Worm (Caenorhabditis elegans) whole organism, early embryonic: Measurements from ENCODE around the gene C18D4.12.

ENCODE experiments used
- B0310.2 ChIP-seq: sonication (generic microtip); optimal IDR thresholded peaks from 2 replicates; lab custom pipeline; 2016; ENCODE audit warnings: mild to moderate bottlenecking, missing genetic modification characterization, missing compliant biosample characterization
- F13C5.2 ChIP-seq: sonication (generic microtip); optimal IDR thresholded peaks from 2 replicates; lab custom pipeline; 2017; ENCODE audit warnings: mild to moderate bottlenecking, missing genetic modification characterization, inconsistent platforms, missing compliant biosample characterization
- aly-1 ChIP-seq: sonication (generic microtip); optimal IDR thresholded peaks from 2 replicates; lab custom pipeline; 2016; ENCODE audit warnings: missing genetic modification characterization, missing compliant biosample characterization
- ama-1 ChIP-seq: fragments of 150-350 bp; optimal IDR thresholded peaks from 2 replicates; lab custom pipeline; 2014
- ceh-13 ChIP-seq: fragments of 200-800 bp; sonication (Bioruptor generic); optimal IDR thresholded peaks from 2 replicates; lab custom pipeline; 2018; ENCODE audit warnings: mild to moderate bottlenecking, missing genetic modification characterization, missing compliant biosample characterization
- ceh-36 ChIP-seq: sonication (generic microtip); optimal IDR thresholded peaks from 2 replicates; lab custom pipeline; 2016; ENCODE audit warnings: missing genetic modification characterization, inconsistent platforms, missing compliant biosample characterization
- ets-7 ChIP-seq: sonication (generic microtip); optimal IDR thresholded peaks from 2 replicates; lab custom pipeline; 2016; ENCODE audit warnings: missing genotype, missing genetic modification characterization, missing compliant biosample characterization
- flt-1 ChIP-seq: fragments of 200-800 bp; sonication (Bioruptor generic); IDR thresholded peaks from 2 replicates; pipeline ENCODE4 v1.3.6; 2022; ENCODE audit warnings: missing genetic modification characterization, missing compliant biosample characterization
- hmbx-1 ChIP-seq: sonication (generic microtip); optimal IDR thresholded peaks from 2 replicates; lab custom pipeline; 2016; ENCODE audit warnings: mild to moderate bottlenecking, missing genetic modification characterization, missing compliant biosample characterization
- hmg-4 ChIP-seq: fragments of 200-800 bp; sonication (Bioruptor generic); optimal IDR thresholded peaks from 2 replicates; lab custom pipeline; 2018; ENCODE audit warnings: mild to moderate bottlenecking, missing genetic modification characterization, missing compliant biosample characterization
- hnd-1 ChIP-seq: sonication (generic microtip); optimal IDR thresholded peaks from 2 replicates; lab custom pipeline; 2016; ENCODE audit warnings: missing genetic modification characterization, missing compliant biosample characterization
- pes-1 ChIP-seq: fragments of 200-800 bp; sonication (Bioruptor generic); IDR thresholded peaks from 2 replicates; pipeline ENCODE4 v1.3.6; 2022; ENCODE audit warnings: missing genetic modification reagents, missing genetic modification characterization, missing compliant biosample characterization
- scrt-1 ChIP-seq: fragments of 200-800 bp; sonication (Bioruptor generic); IDR thresholded peaks from 2 replicates; pipeline ENCODE4 v1.3.6; 2022; ENCODE audit warnings: missing genetic modification characterization, missing compliant biosample characterization
- sea-1 ChIP-seq: fragments of 200-800 bp; sonication (Bioruptor generic); conservative IDR thresholded peaks from 2 replicates; pipeline ENCODE4 v1.3.6; 2022; ENCODE audit warnings: missing genetic modification characterization, missing compliant biosample characterization
- tbx-11 ChIP-seq: fragments of 200-800 bp; sonication (Bioruptor generic); IDR thresholded peaks from 2 replicates; pipeline ENCODE4 v1.3.6; 2022; ENCODE audit warnings: missing genetic modification characterization, missing compliant biosample characterization
- tbx-37 ChIP-seq: fragments of 200-800 bp; sonication (Bioruptor generic); conservative IDR thresholded peaks from 2 replicates; pipeline ENCODE4 v1.3.6; 2022; ENCODE audit warnings: missing genetic modification reagents, missing genetic modification characterization, missing compliant biosample characterization
- tra-4 ChIP-seq: sonication (generic microtip); optimal IDR thresholded peaks from 2 replicates; lab custom pipeline; 2017; ENCODE audit warnings: missing genetic modification characterization, missing compliant biosample characterization

C18D4.12 gene

DNA sequence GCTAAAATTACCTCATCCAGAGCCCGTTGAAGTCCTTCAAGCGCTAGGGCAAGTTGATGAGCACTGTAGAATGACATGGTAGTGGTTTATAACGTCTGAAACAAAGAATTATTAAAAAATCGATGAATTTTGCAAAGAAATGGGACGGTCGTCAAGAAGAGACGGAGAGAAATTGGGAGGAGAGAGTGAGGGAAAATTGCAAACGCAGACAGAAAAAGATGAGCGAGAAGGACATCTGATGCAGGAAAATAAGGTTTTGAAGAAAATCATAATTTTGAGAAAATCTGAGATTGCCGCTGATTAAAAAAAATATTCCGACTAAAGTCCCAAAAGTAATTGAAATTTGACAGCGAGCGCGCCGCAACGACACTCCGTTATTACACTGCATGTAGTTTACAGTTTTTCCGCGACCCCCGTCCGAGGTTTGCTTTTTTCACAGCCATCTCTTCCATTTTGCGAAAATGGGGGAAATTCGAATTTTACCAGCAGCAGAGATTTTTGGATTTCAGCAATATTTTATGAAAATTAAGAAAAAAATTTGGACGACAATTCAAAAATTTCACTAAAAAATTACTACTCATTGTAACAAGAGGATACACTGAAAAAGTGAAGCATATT is 8.0 kb upstream of the C18D4.12 start, which contains the start of gene C18D4.6:
Gene C18D4.6, minus strand, starts transcription at position 97 of the 618 bp plus-strand sequence.
- no peak for TF ChIP-seq hnd-1 (tag; lab: Kevin White, UChicago)
- TF ChIP-seq ama-1 (lab: Kevin White, UChicago): no peak
- TF ChIP-seq ets-7 (tag; lab: Kevin White, UChicago): no peak
- TF ChIP-seq sea-1: no peak

DNA sequence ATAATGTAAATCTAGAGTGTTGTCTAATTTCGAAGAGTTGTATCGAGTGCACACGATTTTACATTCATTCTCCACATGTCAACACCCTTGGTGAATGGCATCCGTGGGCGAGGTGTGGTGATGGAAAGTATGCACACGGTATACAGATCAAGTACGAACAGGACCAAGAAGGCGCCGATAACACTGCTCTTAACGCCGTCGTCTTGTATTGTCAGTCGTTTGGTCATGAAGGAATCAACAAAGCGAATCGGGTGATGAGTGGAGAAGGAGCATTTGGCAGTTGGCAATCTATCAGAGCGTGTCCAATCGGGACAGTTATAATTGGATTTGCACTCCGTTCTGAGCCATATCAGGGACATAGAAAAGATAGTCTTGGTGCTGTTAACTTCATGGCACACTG is 2.8 kb upstream of the C18D4.12 start:
- TF ChIP-seq pes-1 (no peak), tra-4 (no peak), aly-1 (tag; lab: Kevin White, UChicago) (no peak), hmg-4 (GFP tag; lab: Kevin White, UChicago) (no peak)

DNA sequence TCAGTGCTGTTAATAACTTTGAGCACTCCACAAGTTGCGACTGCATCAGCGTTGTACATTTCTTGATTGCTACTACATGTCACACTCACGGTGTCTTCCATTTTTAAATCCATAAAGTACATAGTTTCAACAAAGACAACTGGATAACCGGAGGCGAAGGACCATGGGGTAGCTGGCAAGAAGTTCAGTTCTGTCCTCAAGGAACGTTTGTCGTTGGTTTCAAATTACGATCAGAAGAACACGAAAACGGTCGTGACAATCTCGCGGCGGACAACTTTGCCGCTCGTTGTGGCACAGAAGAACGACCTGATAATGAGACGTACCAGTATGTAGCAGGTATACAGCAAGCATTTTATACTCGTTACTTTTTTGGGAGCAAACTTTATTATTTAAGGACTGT is 2.3 kb upstream of the C18D4.12 start, which contains the start of gene C18D4.3:
Gene C18D4.3, minus strand, starts transcription at position 101 of the 400 bp plus-strand sequence.
- TF ChIP-seq B0310.2 (tag; lab: Kevin White, UChicago): no peak
- no peak for TF ChIP-seq F13C5.2
- TF ChIP-seq hnd-1 (tag; lab: Kevin White, UChicago): no peak
- no peak for TF ChIP-seq pes-1
- no peak for TF ChIP-seq ceh-36 (tag; lab: Kevin White, UChicago)
- no peak for TF ChIP-seq ets-7 (tag; lab: Kevin White, UChicago)
- no peak for TF ChIP-seq flt-1
- TF ChIP-seq sea-1: no peak
- TF ChIP-seq ceh-13 (GFP tag; lab: Kevin White, UChicago): no peak
- TF ChIP-seq hmg-4 (GFP tag; lab: Kevin White, UChicago): no peak

DNA sequence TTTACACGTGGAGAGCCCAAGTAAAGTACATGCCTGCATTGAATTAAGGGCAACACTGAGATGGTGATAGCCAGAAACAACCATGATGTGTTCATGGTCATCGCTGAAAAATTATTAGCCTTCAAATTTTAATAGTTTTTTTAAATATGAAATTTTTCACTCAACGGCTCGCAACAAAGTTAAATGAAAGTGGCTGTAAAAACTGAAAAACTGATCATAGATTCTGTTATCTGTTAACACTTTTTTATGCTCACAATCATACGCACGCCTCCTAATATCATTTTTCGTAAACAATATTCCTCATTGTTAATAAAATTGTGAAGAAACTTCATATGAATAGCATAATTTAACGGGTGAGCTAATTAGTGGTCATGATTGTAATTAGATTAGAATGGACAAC is 1.0 kb upstream of the C18D4.12 start, which contains the start of gene C18D4.4:
Gene C18D4.4, minus strand, starts transcription at position 101 of the 400 bp plus-strand sequence.
- TF ChIP-seq ets-7 (tag; lab: Kevin White, UChicago): no peak
- no peak for TF ChIP-seq scrt-1
- TF ChIP-seq pes-1: no peak
- TF ChIP-seq hnd-1 (tag; lab: Kevin White, UChicago): no peak

DNA sequence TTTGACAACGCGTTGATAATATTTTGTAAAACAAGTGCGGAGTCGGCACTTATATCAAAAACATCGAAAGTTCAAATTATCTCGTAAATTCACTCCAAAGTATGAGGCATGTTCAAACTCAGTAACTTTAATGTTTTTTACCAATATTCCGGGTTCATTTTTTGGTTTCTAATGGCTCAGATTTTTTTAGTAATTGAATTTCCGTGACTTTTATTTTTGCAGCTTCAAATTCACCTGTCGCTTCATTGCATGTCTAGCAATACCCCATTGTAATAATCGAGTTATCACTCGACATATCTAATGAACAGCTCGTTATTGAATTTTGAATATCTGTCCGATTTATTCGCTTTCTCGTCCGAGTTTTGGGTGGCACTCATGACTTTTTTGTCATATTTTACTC is 2.7 kb downstream of the C18D4.12 start, which contains the start of gene srz-90:
Gene srz-90, plus strand, starts transcription at position 301 of the 400 bp plus-strand sequence.
- TF ChIP-seq flt-1: no peak
- no peak for TF ChIP-seq B0310.2 (tag; lab: Kevin White, UChicago)
- TF ChIP-seq hnd-1 (tag; lab: Kevin White, UChicago): no peak
- TF ChIP-seq ama-1 (lab: Kevin White, UChicago): no peak
- TF ChIP-seq aly-1 (tag; lab: Kevin White, UChicago): no peak
- no peak for TF ChIP-seq ceh-13 (GFP tag; lab: Kevin White, UChicago)

DNA sequence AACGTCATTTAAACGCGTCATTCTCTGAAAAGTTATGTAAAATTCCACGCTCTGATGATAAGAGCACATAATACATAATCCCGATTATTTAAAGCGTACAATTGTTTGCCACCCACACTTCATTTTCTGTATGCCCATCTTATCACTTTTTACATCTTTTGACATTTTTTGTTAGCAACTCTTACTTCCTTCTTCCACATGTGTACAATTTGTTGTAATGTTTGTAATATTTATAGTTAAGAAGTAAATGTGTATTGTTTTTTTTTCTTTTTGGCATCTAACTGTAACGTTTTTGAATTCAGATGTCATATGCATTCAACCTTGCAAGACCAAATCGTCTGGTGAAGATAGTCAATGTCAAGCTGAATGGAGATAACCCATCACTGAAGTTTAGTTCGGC is 9.7 kb downstream of the C18D4.12 start, which contains the start of gene fbxa-136:
Gene fbxa-136, plus strand, starts transcription at position 301 of the 400 bp plus-strand sequence.
- TF ChIP-seq tbx-11 (GFP tag; lab: Robert Waterston, UW) (no peak), F13C5.2 (no peak), hnd-1 (tag; lab: Kevin White, UChicago) (no peak), ama-1 (lab: Kevin White, UChicago) (no peak), aly-1 (tag; lab: Kevin White, UChicago) (no peak), ets-7 (tag; lab: Kevin White, UChicago) (no peak), sea-1 (no peak), ceh-13 (GFP tag; lab: Kevin White, UChicago) (no peak), tra-4 (no peak), tbx-37 (no peak), ceh-36 (tag; lab: Kevin White, UChicago) (no peak), hmbx-1 (tag; lab: Kevin White, UChicago) (no peak), scrt-1 (no peak), hmg-4 (GFP tag; lab: Kevin White, UChicago) (no peak), pes-1 (no peak)

DNA sequence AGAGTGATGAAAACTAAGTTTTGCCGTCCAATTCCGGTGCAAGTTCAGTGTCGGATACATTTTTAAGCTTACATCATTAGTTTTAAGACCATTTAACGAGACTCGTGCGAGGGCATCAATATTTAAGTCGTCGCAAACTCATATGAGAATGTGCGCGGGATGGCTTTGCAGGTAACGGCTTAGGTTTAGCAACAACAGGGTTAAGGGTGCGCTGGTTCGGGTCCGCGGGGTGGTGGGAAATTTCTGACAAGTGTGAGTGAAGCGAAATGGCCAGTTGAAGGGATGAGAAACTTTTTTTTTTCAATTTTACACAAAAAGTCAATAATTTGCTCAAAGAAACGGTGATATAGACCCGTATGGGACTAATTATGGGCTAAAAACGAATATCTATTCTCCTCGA is 16.6 kb downstream of the C18D4.12 start:
- TF ChIP-seq flt-1 (no peak), tbx-11 (GFP tag; lab: Robert Waterston, UW) (no peak), pes-1 (peak; percentile 51; the same call in 1 of the 2 replicates), tbx-37 (0 out of 2 replicates have a peak, but pooled peaks have one; percentile 8), scrt-1 (no peak), aly-1 (tag; lab: Kevin White, UChicago) (no peak), hmbx-1 (tag; lab: Kevin White, UChicago) (no peak), F13C5.2 (no peak)

DNA sequence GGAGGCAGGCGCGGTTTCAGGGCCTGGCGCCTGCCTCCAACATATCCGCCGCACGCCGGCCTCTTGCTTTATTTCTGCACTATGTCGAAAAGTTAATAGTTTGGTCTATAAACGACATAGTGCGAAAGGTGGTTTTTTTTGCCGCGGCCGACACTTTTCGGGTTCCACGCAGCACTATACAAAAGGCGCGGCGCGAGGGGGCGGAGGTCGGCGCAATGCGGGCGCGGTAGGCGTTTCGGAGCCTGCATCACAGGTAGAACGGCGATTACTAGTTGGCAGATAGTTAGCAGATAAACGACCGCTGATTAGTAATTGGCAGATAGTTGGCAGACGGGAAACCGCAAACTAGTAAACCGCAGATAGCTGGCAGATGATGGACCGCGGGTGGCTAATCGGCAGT is 17.6 kb downstream of the C18D4.12 start:
- TF ChIP-seq hmbx-1 (tag; lab: Kevin White, UChicago): no peak
- no peak for TF ChIP-seq hmg-4 (GFP tag; lab: Kevin White, UChicago)
- no peak for TF ChIP-seq B0310.2 (tag; lab: Kevin White, UChicago)
- TF ChIP-seq ama-1 (lab: Kevin White, UChicago): no peak

DNA sequence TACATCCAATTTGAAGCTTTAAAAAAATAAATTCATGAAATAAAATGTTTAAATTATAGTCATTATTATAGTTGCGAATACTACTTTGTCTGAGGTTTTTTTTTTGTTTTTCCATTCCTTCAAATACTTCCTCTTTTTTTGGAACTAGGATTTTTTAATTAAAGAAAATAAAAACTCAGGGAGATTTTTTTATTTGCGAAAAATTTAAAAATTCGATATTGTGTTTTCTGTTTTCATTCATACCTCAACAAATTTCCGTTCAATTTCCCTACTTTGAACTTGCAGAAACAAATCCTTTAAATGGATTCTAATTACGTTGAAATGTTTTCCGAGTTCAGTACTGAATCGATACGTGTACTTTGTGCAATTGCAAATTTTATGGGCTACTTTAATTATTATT is 21.9 kb downstream of the C18D4.12 start, which contains the start of gene srw-32:
Gene srw-32, plus strand, starts transcription at position 301 of the 400 bp plus-strand sequence.
- TF ChIP-seq ets-7 (tag; lab: Kevin White, UChicago) (no peak), aly-1 (tag; lab: Kevin White, UChicago) (no peak), ceh-36 (tag; lab: Kevin White, UChicago) (no peak), ceh-13 (GFP tag; lab: Kevin White, UChicago) (no peak), hmg-4 (GFP tag; lab: Kevin White, UChicago) (no peak)
